Worm (Caenorhabditis elegans): ENCODE results near the gene sto-4.

Gene sto-4

ce11 chrX:11656519-11657006 lies 12.6 kb downstream of the sto-4 start, which contains the start of gene T04F8.2 (continued):
- no peak for TF ChIP-seq alr-1 (tag; optimal IDR thresholded peaks at IDR 0.05; ENCODE audit: borderline replicate concordance)
- peak; percentile 65 for TF ChIP-seq swsn-7 (tag; optimal IDR thresholded peaks at IDR 0.05)
- TF ChIP-seq nhr-71 (tag; optimal IDR thresholded peaks at IDR 0.05), result peak; percentile 72
- TF ChIP-seq efl-1 (optimal IDR thresholded peaks at IDR 0.05), result peak; percentile 43 to 49
- peak in 1 of 2 experiments; percentile 35 for TF ChIP-seq efl-1 (GFP tag; optimal IDR thresholded peaks at IDR 0.05 in 1 of 2)
- TF ChIP-seq ama-1 (optimal IDR thresholded peaks at IDR 0.05), result no peak

- TF ChIP-seq ces-1 (GFP tag; optimal IDR thresholded peaks at IDR 0.05), result no peak
- no peak for TF ChIP-seq snu-23 (GFP tag; optimal IDR thresholded peaks at IDR 0.05)
- no peak for TF ChIP-seq nhr-71 (tag; optimal IDR thresholded peaks at IDR 0.05)
- TF ChIP-seq blmp-1 (tag; optimal IDR thresholded peaks at IDR 0.05), result no peak
- no peak for TF ChIP-seq xbp-1 (tag; optimal IDR thresholded peaks at IDR 0.05)
- TF ChIP-seq zag-1 (tag; optimal IDR thresholded peaks at IDR 0.05), result no peak
- TF ChIP-seq nhr-20 (tag; optimal IDR thresholded peaks at IDR 0.05), result no peak
- TF ChIP-seq alr-1 (tag; optimal IDR thresholded peaks at IDR 0.05; ENCODE audit: borderline replicate concordance), result no peak
- no peak for TF ChIP-seq mab-9 (GFP tag; IDR thresholded peaks at IDR 0.05)
- TF ChIP-seq C34B4.2 (tag; optimal IDR thresholded peaks at IDR 0.05), result no peak
- no peak for TF ChIP-seq nhr-11 (tag; optimal IDR thresholded peaks at IDR 0.05)
- no peak for TF ChIP-seq lin-35 (GFP tag; optimal IDR thresholded peaks at IDR 0.05)
Observed at ce11 chrX:11658331-11658730, 14.4 kb downstream of the sto-4 start, which contains the start of gene T04F8.3. Gene T04F8.3 (plus strand): TSS chrX:11658631.

ce11 chrX:11661625-11662024 lies 17.7 kb downstream of the sto-4 start, which contains the start of gene sfxn-1.5:
Gene sfxn-1.5 (minus strand): TSS chrX:11661660.
- TF ChIP-seq alr-1 (tag; optimal IDR thresholded peaks at IDR 0.05; ENCODE audit: borderline replicate concordance) (no peak), F16B12.6 (tag; optimal IDR thresholded peaks at IDR 0.05) (no peak), blmp-1 (tag; optimal IDR thresholded peaks at IDR 0.05) (peak; percentile 37), pag-3 (tag; optimal IDR thresholded peaks at IDR 0.05; ENCODE audit: borderline replicate concordance, insufficient read depth) (no peak), elt-3 (tag; optimal IDR thresholded peaks at IDR 0.05) (peak; percentile 53 to 90 (median 68)), hlh-4 (tag; optimal IDR thresholded peaks at IDR 0.05) (no peak), C34B4.2 (tag; optimal IDR thresholded peaks at IDR 0.05) (no peak), mep-1 (tag; optimal IDR thresholded peaks at IDR 0.05) (peak; percentile 27), nhr-28 (tag; optimal IDR thresholded peaks at IDR 0.05) (no peak), nhr-77 (tag; optimal IDR thresholded peaks at IDR 0.05) (no peak), jun-1 (tag; optimal IDR thresholded peaks at IDR 0.05) (peak; percentile 40), grh-1 (GFP tag; IDR thresholded peaks at IDR 0.05) (no peak), elt-2 (tag; optimal IDR thresholded peaks at IDR 0.05) (peak; percentile 94), nhr-85 (tag) (peak; percentile 74), aly-2 (tag; optimal IDR thresholded peaks at IDR 0.05) (no peak), lin-35 (GFP tag; optimal IDR thresholded peaks at IDR 0.05) (peak in 1 of 2 experiments; percentile 43), sptf-1 (tag; optimal IDR thresholded peaks at IDR 0.05) (no peak), isw-1 (GFP tag; IDR thresholded peaks at IDR 0.05) (no peak), nhr-90 (tag; optimal IDR thresholded peaks at IDR 0.05; ENCODE audit: poor library complexity) (peak; percentile 38), snu-23 (GFP tag; optimal IDR thresholded peaks at IDR 0.05) (peak; percentile 1), nhr-71 (tag; optimal IDR thresholded peaks at IDR 0.05) (peak; percentile 47), hpl-2 (GFP tag; optimal IDR thresholded peaks at IDR 0.05) (peak; percentile 0), lsy-2 (tag; optimal IDR thresholded peaks at IDR 0.05) (no peak), pax-3 (tag; optimal IDR thresholded peaks at IDR 0.05) (no peak), nhr-20 (tag; optimal IDR thresholded peaks at IDR 0.05) (peak; percentile 69), sox-4 (tag; optimal IDR thresholded peaks at IDR 0.05) (no peak), lin-14 (GFP tag; optimal IDR thresholded peaks at IDR 0.05) (peak; percentile 43), mdl-1 (tag; optimal IDR thresholded peaks at IDR 0.05) (peak in 1 of 2 experiments; percentile 55), pqm-1 (tag; optimal IDR thresholded peaks at IDR 0.05) (peak; percentile 75)

Measured in whole organism, L1 larva.